Fruit fly (Drosophila melanogaster) whole organism, embryonic: ENCODE results near the gene Tomosyn.

Experiments used
- Abd-B ChIP-seq: fragments of 200-800 bp; sonication (Bioruptor generic); optimal IDR thresholded peaks from 2 replicates; lab custom pipeline; 2018; ENCODE audit warnings: missing biosample characterization, mild to moderate bottlenecking, missing genetic modification characterization, moderate library complexity
- CG10654 ChIP-seq: fragments of 200-800 bp; sonication (Bioruptor generic); optimal IDR thresholded peaks from 2 replicates; lab custom pipeline; 2016; ENCODE audit warnings: missing biosample characterization, missing genetic modification characterization
- CG11085 ChIP-seq: fragments of 200-800 bp; sonication (Bioruptor generic); IDR thresholded peaks from 2 replicates; pipeline ENCODE4 v1.3.6; 2022; ENCODE audit warnings: missing biosample characterization, missing genetic modification characterization
- CG12391 ChIP-seq: fragments of 200-800 bp; sonication (Bioruptor generic); optimal IDR thresholded peaks from 3 replicates; lab custom pipeline; 2018; ENCODE audit warnings: missing biosample characterization, mild to moderate bottlenecking, missing genetic modification characterization, moderate library complexity
- CG12659 ChIP-seq: fragments of 200-800 bp; sonication (Bioruptor generic); optimal IDR thresholded peaks from 3 replicates; lab custom pipeline; 2017; ENCODE audit warnings: mild to moderate bottlenecking, missing biosample characterization, missing genetic modification reagents, missing genetic modification characterization
- CG12942 ChIP-seq: fragments of 200-800 bp; sonication (Bioruptor generic); optimal IDR thresholded peaks from 3 replicates; lab custom pipeline; 2016; ENCODE audit warnings: missing biosample characterization, missing genetic modification characterization
- CG14710 ChIP-seq: fragments of 200-800 bp; sonication (Bioruptor generic); optimal IDR thresholded peaks from 3 replicates; lab custom pipeline; 2019; ENCODE audit warnings: missing biosample characterization, mild to moderate bottlenecking, missing genetic modification characterization, moderate library complexity
- CG15479 ChIP-seq: fragments of 200-800 bp; sonication (Bioruptor generic); optimal IDR thresholded peaks from 3 replicates; lab custom pipeline; 2019; ENCODE audit warnings: missing biosample characterization, mild to moderate bottlenecking, missing genetic modification characterization, moderate library complexity
- CG16813 ChIP-seq: fragments of 200-800 bp; sonication (Bioruptor generic); IDR thresholded peaks from 3 replicates; pipeline ENCODE4 v1.3.6; 2022; ENCODE audit warnings: missing biosample characterization, missing genetic modification characterization; ENCODE audit not compliant: partially characterized antibody
- CG18476 ChIP-seq: fragments of 200-800 bp; sonication (Bioruptor generic); optimal IDR thresholded peaks from 2 replicates; lab custom pipeline; 2016; ENCODE audit warnings: missing biosample characterization, mild to moderate bottlenecking, missing genetic modification characterization
- CG2678 ChIP-seq: fragments of 200-800 bp; sonication (Bioruptor generic); optimal IDR thresholded peaks from 3 replicates; lab custom pipeline; 2019; ENCODE audit warnings: missing biosample characterization, mild to moderate bottlenecking, missing genetic modification characterization, moderate library complexity
- CG30403 ChIP-seq: fragments of 200-800 bp; sonication (Bioruptor generic); optimal IDR thresholded peaks from 3 replicates; lab custom pipeline; 2016; ENCODE audit warnings: missing biosample characterization, missing genetic modification characterization
- CG30431 ChIP-seq: fragments of 200-800 bp; sonication (Bioruptor generic); optimal IDR thresholded peaks from 2 replicates; lab custom pipeline; 2017; ENCODE audit warnings: missing biosample characterization, missing genetic modification characterization
- CG3065 ChIP-seq: fragments of 200-800 bp; sonication (Bioruptor generic); optimal IDR thresholded peaks from 2 replicates; lab custom pipeline; 2016; ENCODE audit warnings: missing biosample characterization, missing genetic modification characterization
- CG32532 ChIP-seq: fragments of 200-800 bp; sonication (Bioruptor generic); IDR thresholded peaks from 2 replicates; pipeline ENCODE4 v1.3.6; 2022; ENCODE audit warnings: missing biosample characterization, missing genetic modification characterization
- CG3281 ChIP-seq: fragments of 200-800 bp; sonication (Bioruptor generic); optimal IDR thresholded peaks from 3 replicates; lab custom pipeline; 2017; ENCODE audit warnings: missing biosample characterization, mild to moderate bottlenecking, missing genetic modification characterization
- CG33557 ChIP-seq: fragments of 200-800 bp; sonication (Bioruptor generic); optimal IDR thresholded peaks from 2 replicates; lab custom pipeline; 2019; ENCODE audit warnings: missing biosample characterization, mild to moderate bottlenecking, missing genetic modification characterization, moderate library complexity
- CG4328 ChIP-seq: fragments of 200-800 bp; sonication (Bioruptor generic); optimal IDR thresholded peaks from 3 replicates; lab custom pipeline; 2017; ENCODE audit warnings: missing biosample characterization, missing genetic modification reagents, missing genetic modification characterization
- CG7372 ChIP-seq: fragments of 200-800 bp; sonication (Bioruptor generic); IDR thresholded peaks from 2 replicates; pipeline ENCODE4 v1.3.6; 2022; ENCODE audit warnings: missing biosample characterization, missing genetic modification characterization
- CG7556 ChIP-seq: fragments of 200-800 bp; sonication (Bioruptor generic); optimal IDR thresholded peaks from 2 replicates; lab custom pipeline; 2017; ENCODE audit warnings: missing biosample characterization, mild to moderate bottlenecking, missing genetic modification characterization
- CG8944 ChIP-seq: fragments of 200-800 bp; sonication (Bioruptor generic); optimal IDR thresholded peaks from 3 replicates; lab custom pipeline; 2016; ENCODE audit warnings: missing biosample characterization, missing genetic modification characterization
- CG9727 ChIP-seq: fragments of 200-800 bp; sonication (Bioruptor generic); optimal IDR thresholded peaks from 3 replicates; lab custom pipeline; 2017; ENCODE audit warnings: missing biosample characterization, mild to moderate bottlenecking, missing genetic modification characterization
- CHES-1-like ChIP-seq: fragments of 200-800 bp; sonication (Bioruptor generic); optimal IDR thresholded peaks from 2 replicates; lab custom pipeline; 2016; ENCODE audit warnings: missing biosample characterization, missing genetic modification characterization
- Fer2 ChIP-seq: fragments of 200-800 bp; sonication (Bioruptor generic); optimal IDR thresholded peaks from 2 replicates; lab custom pipeline; 2018; ENCODE audit warnings: missing biosample characterization, mild to moderate bottlenecking, missing genetic modification characterization, moderate library complexity
- HHEX ChIP-seq: fragments of 200-800 bp; sonication (Bioruptor generic); optimal IDR thresholded peaks from 3 replicates; lab custom pipeline; 2017; ENCODE audit warnings: missing biosample characterization, mild to moderate bottlenecking, missing genetic modification characterization, missing genetic modification reagents
- Lim3 ChIP-seq: fragments of 200-800 bp; sonication (Bioruptor generic); IDR thresholded peaks from 2 replicates; pipeline ENCODE4 v1.3.6; 2022; ENCODE audit warnings: missing biosample characterization, missing genetic modification characterization
- Nf-YC ChIP-seq: fragments of 200-800 bp; optimal IDR thresholded peaks from 3 replicates; lab custom pipeline; 2019; ENCODE audit warnings: missing biosample characterization, mild to moderate bottlenecking, missing genetic modification characterization, moderate library complexity
- Optix ChIP-seq: fragments of 200-800 bp; sonication (Bioruptor generic); IDR thresholded peaks from 3 replicates; pipeline ENCODE4 v1.3.6; 2022; ENCODE audit warnings: missing biosample characterization, missing genetic modification characterization
- Xbp1 ChIP-seq: fragments of 200-800 bp; sonication (Bioruptor generic); optimal IDR thresholded peaks from 3 replicates; lab custom pipeline; 2016; ENCODE audit warnings: missing biosample characterization, mild to moderate bottlenecking, missing genetic modification characterization
- amos ChIP-seq: fragments of 200-800 bp; sonication (Bioruptor generic); IDR thresholded peaks from 2 replicates; pipeline ENCODE4 v1.3.6; 2022; ENCODE audit warnings: missing biosample characterization, missing genetic modification characterization; ENCODE audit not compliant: partially characterized antibody
- fd3F ChIP-seq: fragments of 200-800 bp; sonication (Bioruptor generic); optimal IDR thresholded peaks from 2 replicates; lab custom pipeline; 2018; ENCODE audit warnings: missing biosample characterization, mild to moderate bottlenecking, missing genetic modification characterization, moderate library complexity
- gem ChIP-seq: fragments of 200-800 bp; sonication (Bioruptor generic); optimal IDR thresholded peaks from 2 replicates; lab custom pipeline; 2019; ENCODE audit warnings: missing biosample characterization, mild to moderate bottlenecking, missing genetic modification characterization, moderate library complexity
- insv ChIP-seq, 2 experiments: fragments of 200-800 bp; sonication (Bioruptor generic); optimal IDR thresholded peaks; 3 replicates each; lab custom pipeline; 2016 to 2018; ENCODE audit warnings: missing biosample characterization in 2 of 2, missing genetic modification characterization in 2 of 2
- inv ChIP-seq: fragments of 200-800 bp; sonication (Bioruptor generic); IDR thresholded peaks from 2 replicates; pipeline ENCODE4 v1.3.6; 2022; ENCODE audit warnings: missing biosample characterization, missing genetic modification characterization; ENCODE audit not compliant: partially characterized antibody
- knrl ChIP-seq: fragments of 200-800 bp; sonication (Bioruptor generic); IDR thresholded peaks from 3 replicates; pipeline ENCODE4 v1.3.6; 2022; ENCODE audit warnings: missing biosample characterization, missing genetic modification characterization; ENCODE audit not compliant: partially characterized antibody
- lola ChIP-seq, 3 experiments: fragments of >200 bp in 2 of 3; fragments of 200-800 bp in 1 of 3; sonication (Bioruptor generic) in 1 of 3; optimal IDR thresholded peaks; 2 replicates each; lab custom pipeline; 2017 to 2019; ENCODE audit warnings: missing biosample characterization in 3 of 3, missing genetic modification characterization in 3 of 3, mild to moderate bottlenecking in 1 of 3, moderate library complexity in 1 of 3
- lov ChIP-seq, 2 experiments: fragments of 200-800 bp in 1 of 2; fragments of >200 bp in 1 of 2; sonication (Bioruptor generic) in 1 of 2; IDR thresholded peaks in 1 of 2; optimal IDR thresholded peaks in 1 of 2; 2 replicates in 1 of 2; 3 replicates in 1 of 2; pipeline versions ENCODE4 v1.3.6 to Lab custom; 2017 to 2022; ENCODE audit warnings: missing biosample characterization in 1 of 2, missing genetic modification characterization in 1 of 2
- mam ChIP-seq: fragments of 200-800 bp; sonication (Bioruptor generic); optimal IDR thresholded peaks from 3 replicates; lab custom pipeline; 2016; ENCODE audit warnings: missing biosample characterization, missing genetic modification characterization
- pb ChIP-seq: fragments of 200-800 bp; sonication (Bioruptor generic); optimal IDR thresholded peaks from 3 replicates; lab custom pipeline; 2016; ENCODE audit warnings: missing biosample characterization, missing genetic modification characterization
- phol ChIP-seq: fragments of 200-800 bp; sonication (Bioruptor generic); optimal IDR thresholded peaks from 3 replicates; lab custom pipeline; 2018; ENCODE audit warnings: missing biosample characterization, mild to moderate bottlenecking, missing genetic modification characterization, moderate library complexity
- sens ChIP-seq: fragments of 200-800 bp; sonication (Bioruptor generic); peaks from one replicate; lab custom pipeline; 2016; ENCODE audit warnings: missing biosample characterization, missing genetic modification characterization
- sisA ChIP-seq: fragments of 200-800 bp; sonication (Bioruptor generic); IDR thresholded peaks from 2 replicates; pipeline ENCODE4 v1.3.6; 2022; ENCODE audit warnings: missing biosample characterization, missing genetic modification characterization
- ssp ChIP-seq: fragments of 200-800 bp; sonication (Bioruptor generic); IDR thresholded peaks from 2 replicates; pipeline ENCODE4 v1.3.6; 2022; ENCODE audit warnings: missing biosample characterization, missing genetic modification characterization
- tll ChIP-seq, 2 experiments: fragments of 200-800 bp in 1 of 2; fragments of >200 bp in 1 of 2; sonication (Bioruptor generic) in 1 of 2; optimal IDR thresholded peaks; 2 replicates each; lab custom pipeline; 2017 to 2019; ENCODE audit warnings: missing biosample characterization in 2 of 2, missing genetic modification characterization in 2 of 2, mild to moderate bottlenecking in 1 of 2, moderate library complexity in 1 of 2
- trem ChIP-seq: fragments of 200-800 bp; optimal IDR thresholded peaks from 3 replicates; lab custom pipeline; 2019; ENCODE audit warnings: missing biosample characterization, mild to moderate bottlenecking, missing genetic modification characterization, moderate library complexity
- unc-4 ChIP-seq: fragments of 200-800 bp; sonication (Bioruptor generic); IDR thresholded peaks from 2 replicates; pipeline ENCODE4 v1.3.6; 2022; ENCODE audit warnings: missing biosample characterization, missing genetic modification characterization; ENCODE audit not compliant: partially characterized antibody

Gene Tomosyn

dm6 chrX:12595610-12596336 lies 35.6 kb upstream of the Tomosyn start, which contains the start of the genes CG1824 and Sec16 (continued):
- TF ChIP-seq CG30403 (GFP tag; lab: Kevin White, UChicago) (peak; percentile 68), CG9727 (GFP tag; lab: Kevin White, UChicago) (peak; percentile 54), CG18476 (peak; percentile 28), unc-4 (GFP tag; lab: Robert Waterston, UW) (peak; percentile 49), phol (peak; percentile 63), CG12659 (GFP tag; lab: Kevin White, UChicago) (peak; percentile 45), tll (GFP tag; optimal IDR thresholded peaks at IDR 0.05; lab: Kevin White, UChicago) (peak in 1 of 2 experiments; percentile 18), Abd-B (GFP tag; lab: Kevin White, UChicago) (peak; percentile 54), Fer2 (tag; lab: Kevin White, UChicago) (peak; percentile 19), Lim3 (GFP tag; lab: Robert Waterston, UW) (no peak), CG11085 (GFP tag; lab: Robert Waterston, UW) (0 out of 2 replicates have a peak, but pooled peaks have one; percentile 21), Optix (GFP tag; lab: Robert Waterston, UW) (no peak), CG7556 (GFP tag; lab: Kevin White, UChicago) (peak; percentile 51), ssp (GFP tag; lab: Robert Waterston, UW) (peak; percentile 22; the same call in 1 of the 2 replicates), CG14710 (tag; lab: Kevin White, UChicago) (peak; percentile 71), CHES-1-like (GFP tag; lab: Kevin White, UChicago) (peak; percentile 0), fd3F (GFP tag; lab: Kevin White, UChicago) (peak; percentile 9), CG12391 (tag; lab: Kevin White, UChicago) (peak; percentile 72), trem (tag; lab: Kevin White, UChicago) (peak; percentile 58), CG30431 (GFP tag; lab: Kevin White, UChicago) (no peak), Xbp1 (GFP tag; lab: Kevin White, UChicago) (peak; percentile 36), gem (tag; lab: Kevin White, UChicago) (peak; percentile 70), CG32532 (GFP tag; lab: Robert Waterston, UW) (peak; percentile 23; the same call in 1 of the 2 replicates), CG7372 (no peak), CG8944 (GFP tag; lab: Kevin White, UChicago) (no peak), knrl (peak; percentile 39; the same call in 1 of the 3 replicates), HHEX (no peak), Nf-YC (peak; percentile 66), mam (GFP tag; lab: Kevin White, UChicago) (peak; percentile 24), sisA (0 out of 2 replicates have a peak, but pooled peaks have one; percentile 28), lov (optimal IDR thresholded peaks at IDR 0.05; lab: Kevin White, UChicago) (no peak), lov (GFP tag; IDR thresholded peaks at IDR 0.05; lab: Robert Waterston, UW) (no peak), CG12942 (GFP tag; lab: Kevin White, UChicago) (peak; percentile 34), CG15479 (GFP tag; lab: Kevin White, UChicago) (peak; percentile 56), CG3065 (GFP tag; lab: Kevin White, UChicago) (no peak), CG16813 (GFP tag; lab: Robert Waterston, UW) (peak; percentile 53; the same call in 2 of the 3 replicates), pb (GFP tag; lab: Kevin White, UChicago) (no peak), lola (GFP tag; optimal IDR thresholded peaks at IDR 0.05; lab: Kevin White, UChicago) (peak in 1 of 3 experiments; percentile 65), CG33557 (GFP tag; lab: Kevin White, UChicago) (peak; percentile 34), inv (GFP tag; lab: Robert Waterston, UW) (peak; percentile 21; the same call in 1 of the 2 replicates), CG4328 (peak; percentile 53), sens (GFP tag; lab: Kevin White, UChicago) (peak; percentile 72), CG3281 (peak; percentile 38), CG2678 (tag; lab: Kevin White, UChicago) (peak; percentile 65), insv (GFP tag; optimal IDR thresholded peaks at IDR 0.05; lab: Kevin White, UChicago) (peak in 1 of 2 experiments; percentile 92), amos (GFP tag; lab: Robert Waterston, UW) (0 out of 2 replicates have a peak, but pooled peaks have one; percentile 43), CG10654 (GFP tag; lab: Kevin White, UChicago) (peak; percentile 18)
